Worm (Caenorhabditis elegans) whole organism, midembryonic: ENCODE data around the gene C53A3.4.

Source experiments
- T22C8.4 ChIP-seq: fragments of 200-800 bp; sonication (Bioruptor generic); IDR thresholded peaks from 2 replicates; pipeline ENCODE4 v1.3.6; 2022; ENCODE audit warnings: missing genetic modification characterization, missing compliant biosample characterization
- klf-2 ChIP-seq: fragments of 200-800 bp; sonication (Bioruptor generic); conservative IDR thresholded peaks from 2 replicates; pipeline ENCODE4 v1.3.6; 2022; ENCODE audit warnings: missing genetic modification reagents, missing genetic modification characterization, missing compliant biosample characterization
- ref-1 ChIP-seq: fragments of 200-800 bp; sonication (Bioruptor generic); conservative IDR thresholded peaks from 2 replicates; pipeline ENCODE4 v1.3.6; 2022; ENCODE audit warnings: missing genetic modification reagents, missing genetic modification characterization, missing compliant biosample characterization
- ztf-29 ChIP-seq: fragments of 200-800 bp; sonication (Bioruptor generic); IDR thresholded peaks from 2 replicates; pipeline ENCODE4 v1.3.6; 2022; ENCODE audit warnings: missing genetic modification reagents, missing genetic modification characterization, missing compliant biosample characterization

- TF ChIP-seq ref-1 (no peak), T22C8.4 (GFP tag; lab: Robert Waterston, UW) (no peak), ztf-29 (GFP tag; lab: Robert Waterston, UW) (no peak), klf-2 (GFP tag; lab: Robert Waterston, UW) (no peak)
Observed at ce11 chrV:5741237-5741636, 17.4 kb downstream of the C53A3.4 start.
